Fruit fly (Drosophila melanogaster): ENCODE data around the gene CG18493.

- no peak for TF ChIP-seq usp (GFP tag; optimal IDR thresholded peaks at IDR 0.05)
- TF ChIP-seq Mio (GFP tag; optimal IDR thresholded peaks at IDR 0.05), result no peak
- TF ChIP-seq dmrt93B (GFP tag; optimal IDR thresholded peaks at IDR 0.05), result no peak
- TF ChIP-seq pan (optimal IDR thresholded peaks at IDR 0.05), result no peak
- no peak for TF ChIP-seq dsf (GFP tag; optimal IDR thresholded peaks at IDR 0.05; ENCODE audit: borderline replicate concordance)
- TF ChIP-seq h (GFP tag; optimal IDR thresholded peaks at IDR 0.05), result no peak
- no peak for TF ChIP-seq woc (GFP tag; optimal IDR thresholded peaks at IDR 0.05)
- no peak for TF ChIP-seq HLH106 (tag; optimal IDR thresholded peaks at IDR 0.05)
- no peak for TF ChIP-seq jim (GFP tag; optimal IDR thresholded peaks at IDR 0.05)
- TF ChIP-seq CrebA (GFP tag; optimal IDR thresholded peaks at IDR 0.05; ENCODE audit: borderline replicate concordance), result no peak
- TF ChIP-seq brk (GFP tag; optimal IDR thresholded peaks at IDR 0.05), result no peak
- TF ChIP-seq sv (GFP tag; optimal IDR thresholded peaks at IDR 0.05), result no peak
- TF ChIP-seq ey (GFP tag; optimal IDR thresholded peaks at IDR 0.05), result no peak
- TF ChIP-seq Hr83 (GFP tag; optimal IDR thresholded peaks at IDR 0.05; ENCODE audit: poor library complexity, severe bottlenecking), result no peak
These were observed 43.5 kb upstream of the CG18493 start for dm6 chr3R:19346532-19346931.

Measured in whole organism, wandering third instar larva.